Fruit fly (Drosophila melanogaster): ENCODE results near the gene CG5412.
A peak's percentile ranks its signal among the peaks of the same experiment; 100 is the strongest.

Gene CG5412

DNA sequence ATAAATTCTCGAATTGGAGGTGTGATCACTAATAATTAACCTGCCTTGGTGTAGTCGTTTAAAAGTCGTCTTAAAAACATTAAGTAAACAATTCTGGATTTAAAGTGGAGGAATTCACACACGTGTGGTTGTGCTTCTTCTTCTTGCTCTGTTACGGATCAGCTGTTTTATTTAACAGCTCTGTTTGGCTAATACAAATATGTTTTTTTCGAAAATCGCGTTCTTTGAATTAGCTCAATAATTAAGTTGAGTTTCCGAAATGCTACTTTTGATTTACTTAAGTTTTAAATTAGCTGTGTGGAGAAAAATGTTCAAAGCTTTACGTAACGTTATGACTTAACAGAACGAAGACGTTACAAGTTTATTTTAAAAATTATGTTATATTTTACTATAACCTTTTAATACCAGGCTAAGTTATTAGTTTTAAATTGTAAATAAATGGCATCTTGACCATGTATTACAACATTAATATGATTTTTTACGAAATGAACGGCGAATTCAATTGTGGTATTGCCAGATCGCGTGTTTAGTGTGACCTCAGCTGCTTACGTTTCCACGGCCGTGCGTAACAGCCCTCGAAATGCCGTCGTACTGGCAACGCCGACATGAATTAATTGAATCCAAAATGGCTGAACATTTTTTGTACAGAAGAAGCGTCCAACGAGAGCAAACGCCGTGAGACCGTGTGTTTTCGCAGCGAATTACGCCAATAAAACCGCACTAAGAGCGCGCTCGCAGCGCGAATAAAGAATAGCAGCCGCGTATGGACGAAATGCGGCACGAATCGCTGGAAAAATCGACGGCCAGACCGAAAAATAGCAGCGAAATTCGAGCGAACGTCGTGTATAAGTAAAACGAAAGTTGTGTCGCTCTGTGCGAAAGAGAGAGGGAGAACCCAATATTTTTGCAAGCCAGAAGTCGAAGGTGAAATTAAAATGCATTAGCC is 15.9 kb downstream of the CG5412 start, which contains the start of the genes Pus1 and bon (continued):
- TF ChIP-seq ken (GFP tag; IDR thresholded peaks at IDR 0.05), result peak; percentile 34; the same call in 1 of the 3 replicates
- TF ChIP-seq Hsf (GFP tag; optimal IDR thresholded peaks at IDR 0.05), result peak; percentile 43
- TF ChIP-seq ERR (GFP tag; optimal IDR thresholded peaks at IDR 0.05), result no peak
- no peak for TF ChIP-seq hb (GFP tag; IDR thresholded peaks at IDR 0.05; ENCODE audit: partially characterized antibody)
- TF ChIP-seq CG3065 (GFP tag; optimal IDR thresholded peaks at IDR 0.05), result no peak
- TF ChIP-seq tgo (GFP tag; IDR thresholded peaks at IDR 0.05), result no peak
- no peak for TF ChIP-seq CG13123 (GFP tag; optimal IDR thresholded peaks at IDR 0.05)
- TF ChIP-seq Awh (GFP tag; IDR thresholded peaks at IDR 0.05), result no peak
- TF ChIP-seq CG5245 (GFP tag; optimal IDR thresholded peaks at IDR 0.05), result no peak
- TF ChIP-seq tup (GFP tag; optimal IDR thresholded peaks at IDR 0.05), result no peak
- TF ChIP-seq unpg (GFP tag; optimal IDR thresholded peaks at IDR 0.05), result no peak
- TF ChIP-seq CG42726 (GFP tag; IDR thresholded peaks at IDR 0.05; ENCODE audit: partially characterized antibody), result no peak
- no peak for TF ChIP-seq CG1529 (GFP tag; optimal IDR thresholded peaks at IDR 0.05)
- no peak for TF ChIP-seq CG2875 (GFP tag; optimal IDR thresholded peaks at IDR 0.05)
- no peak for TF ChIP-seq CG3995 (GFP tag; optimal IDR thresholded peaks at IDR 0.05)
- TF ChIP-seq HLH4C (GFP tag; IDR thresholded peaks at IDR 0.05; ENCODE audit: partially characterized antibody), result no peak
- TF ChIP-seq NFAT (GFP tag; IDR thresholded peaks at IDR 0.05), result 0 out of 2 replicates have a peak, but pooled peaks have one; percentile 13
- TF ChIP-seq Blimp-1 (GFP tag; optimal IDR thresholded peaks at IDR 0.05), result peak; percentile 51
- TF ChIP-seq tin (GFP tag; optimal IDR thresholded peaks at IDR 0.05), result peak; percentile 30
- TF ChIP-seq CG17912 (GFP tag; optimal IDR thresholded peaks at IDR 0.05), result peak; percentile 28
- TF ChIP-seq CG10565 (GFP tag; optimal IDR thresholded peaks at IDR 0.05), result no peak
- no peak for TF ChIP-seq CG4328 (GFP tag; optimal IDR thresholded peaks at IDR 0.05)
- no peak for TF ChIP-seq Usf (GFP tag; optimal IDR thresholded peaks at IDR 0.05)
- peak; percentile 74 for TF ChIP-seq CG14441 (GFP tag; IDR thresholded peaks at IDR 0.05)
- TF ChIP-seq Camta (GFP tag; optimal IDR thresholded peaks at IDR 0.05), result no peak
- no peak for TF ChIP-seq CG10979 (tag; optimal IDR thresholded peaks at IDR 0.05)
- TF ChIP-seq CrebB (tag; optimal IDR thresholded peaks at IDR 0.05), result no peak
- TF ChIP-seq CG14014 (GFP tag; IDR thresholded peaks at IDR 0.05), result no peak
- TF ChIP-seq nerfin-2 (GFP tag; IDR thresholded peaks at IDR 0.05; ENCODE audit: partially characterized antibody), result no peak
- TF ChIP-seq CG9609 (GFP tag; optimal IDR thresholded peaks at IDR 0.05), result no peak
- no peak for TF ChIP-seq CG18619 (GFP tag; optimal IDR thresholded peaks at IDR 0.05)
- no peak for TF ChIP-seq CG5180 (GFP tag; optimal IDR thresholded peaks at IDR 0.05)
- TF ChIP-seq psq (GFP tag; optimal IDR thresholded peaks at IDR 0.05), result no peak
- no peak for TF ChIP-seq CG10543 (GFP tag; optimal IDR thresholded peaks at IDR 0.05)
- no peak for TF ChIP-seq Kr (GFP tag; optimal IDR thresholded peaks at IDR 0.05)
- TF ChIP-seq CG11085 (GFP tag; IDR thresholded peaks at IDR 0.05), result no peak
- no peak for TF ChIP-seq zf30C (GFP tag; optimal IDR thresholded peaks at IDR 0.05)
- no peak for TF ChIP-seq CG15073 (GFP tag; optimal IDR thresholded peaks at IDR 0.05)
- TF ChIP-seq CG32767 (GFP tag; IDR thresholded peaks at IDR 0.05), result no peak
- no peak for TF ChIP-seq gsb (GFP tag; IDR thresholded peaks at IDR 0.05)
- TF ChIP-seq CG10267 (tag; optimal IDR thresholded peaks at IDR 0.05), result peak; percentile 40
- peak; percentile 42; the same call in 1 of the 2 replicates for TF ChIP-seq sisA (GFP tag; IDR thresholded peaks at IDR 0.05)
- TF ChIP-seq CG12391 (tag; optimal IDR thresholded peaks at IDR 0.05), result peak; percentile 23
- peak; percentile 95 for TF ChIP-seq CG17385 (GFP tag; optimal IDR thresholded peaks at IDR 0.05)
- TF ChIP-seq Vsx1 (GFP tag; optimal IDR thresholded peaks at IDR 0.05), result peak; percentile 51
- no peak for TF ChIP-seq CG8281 (tag; optimal IDR thresholded peaks at IDR 0.05)
- TF ChIP-seq Eip74EF (GFP tag; optimal IDR thresholded peaks at IDR 0.05), result no peak
- TF ChIP-seq p53 (GFP tag; optimal IDR thresholded peaks at IDR 0.05), result peak; percentile 5

All from whole organism, embryonic.